Fruit fly (Drosophila melanogaster) Kc167 (cell line): ENCODE data around the gene IntS12.

ENCODE experiments used
- Sin3A ChIP-seq: fragments of >200 bp; optimal IDR thresholded peaks from 2 replicates; lab custom pipeline; 2018; ENCODE audit warnings: missing external identifiers
- h ChIP-seq: fragments of >200 bp; optimal IDR thresholded peaks from 3 replicates; lab custom pipeline; 2018; ENCODE audit warnings: missing external identifiers
- insv ChIP-seq: fragments of >200 bp; optimal IDR thresholded peaks from 3 replicates; lab custom pipeline; 2018; ENCODE audit warnings: missing external identifiers

DNA sequence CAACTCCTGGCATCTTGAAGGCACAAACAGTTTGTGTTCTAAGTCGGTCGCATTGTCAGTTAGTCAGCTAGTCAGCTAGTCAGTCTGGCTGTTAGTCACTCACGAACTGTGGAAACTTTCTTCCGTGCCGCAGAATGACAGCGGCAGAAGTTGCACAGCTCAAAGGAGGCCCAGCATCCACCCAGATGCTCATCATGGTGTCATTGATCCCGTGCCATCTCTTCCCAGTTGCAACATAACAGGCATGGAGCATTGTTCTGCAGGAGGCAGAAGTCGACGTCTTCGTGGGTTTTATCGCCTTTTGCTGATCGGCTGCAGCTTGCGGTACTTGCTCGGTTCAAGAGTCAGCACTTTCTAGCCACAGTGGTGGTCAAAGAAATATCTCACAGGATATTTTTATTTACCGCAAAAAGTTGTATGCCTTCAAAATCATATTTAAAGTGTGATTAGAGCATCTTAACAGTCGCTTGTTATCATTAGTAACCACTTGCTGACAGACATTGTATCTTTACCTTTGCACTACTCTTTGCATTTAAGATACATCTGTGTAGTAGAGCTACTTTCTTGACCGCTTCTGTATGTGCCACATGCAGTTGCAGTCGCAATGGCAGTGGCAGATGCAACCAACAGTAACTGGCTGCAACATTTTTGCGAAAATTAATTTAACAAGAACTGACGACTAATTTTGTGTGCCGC is 30.6 kb downstream of the IntS12 start:
- TF ChIP-seq h (lab: Kevin White, UChicago) (no peak), insv (lab: Kevin White, UChicago) (no peak), Sin3A (lab: Kevin White, UChicago) (no peak)
